Worm (Caenorhabditis elegans) whole organism, dauer: ENCODE results near the gene F32D8.2.

Source experiments
- unc-62 ChIP-seq: sonication (generic microtip); optimal IDR thresholded peaks from 2 replicates; lab custom pipeline; 2017; ENCODE audit warnings: missing biosample characterization, missing genetic modification reagents, missing genetic modification characterization

The F32D8.2 gene

DNA sequence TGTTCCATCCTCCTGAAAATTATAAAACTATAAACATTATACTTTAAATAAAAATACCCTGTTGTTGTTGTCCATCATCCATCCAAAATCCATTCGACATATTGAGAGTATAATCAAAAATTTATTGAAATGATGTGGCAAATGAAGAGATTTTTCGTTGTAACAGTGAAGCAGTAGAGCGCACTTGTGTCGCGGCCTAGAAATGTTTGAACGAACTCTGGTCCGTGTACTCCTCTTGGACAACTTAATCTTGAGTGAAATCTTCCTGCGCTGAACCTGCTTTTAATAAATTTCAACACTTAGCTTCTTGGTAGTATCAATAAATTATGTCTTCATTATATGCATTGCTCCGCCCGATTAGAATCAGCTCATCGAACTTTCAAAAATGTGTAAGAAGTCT lies 11.0 kb downstream of the F32D8.2 start, which contains the start of the genes F32D8.14 and F32D8.5:
TSS of gene F32D8.14 (minus strand) at position 188 of the 400 bp plus-strand sequence.
TSS of gene F32D8.5 (plus strand) at position 200 of the 400 bp plus-strand sequence.
- TF ChIP-seq unc-62 (GFP tag; lab: Kevin White, UChicago): no peak

DNA sequence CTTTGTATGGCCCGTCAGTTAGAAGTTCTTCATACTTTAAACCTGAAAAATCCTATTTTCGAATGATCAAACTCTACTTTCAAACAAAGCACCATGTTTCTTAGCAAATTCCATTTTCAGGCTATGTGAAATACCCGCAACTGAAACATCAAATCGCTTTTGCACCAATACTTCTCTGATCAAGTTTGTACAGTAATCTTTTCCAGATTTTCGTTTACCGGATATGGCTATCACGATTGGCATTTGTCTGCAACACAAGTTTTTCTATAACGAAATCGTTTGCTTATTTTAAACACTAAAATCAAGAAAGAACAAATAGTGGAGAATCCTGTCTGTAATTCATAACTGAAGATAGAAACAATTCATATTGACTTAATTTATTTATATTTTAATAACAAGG lies 12.7 kb downstream of the F32D8.2 start, which contains the start of gene F32D8.13:
TSS of gene F32D8.13 (minus strand) at position 249 of the 400 bp plus-strand sequence.
- no peak for TF ChIP-seq unc-62 (GFP tag; lab: Kevin White, UChicago)

DNA sequence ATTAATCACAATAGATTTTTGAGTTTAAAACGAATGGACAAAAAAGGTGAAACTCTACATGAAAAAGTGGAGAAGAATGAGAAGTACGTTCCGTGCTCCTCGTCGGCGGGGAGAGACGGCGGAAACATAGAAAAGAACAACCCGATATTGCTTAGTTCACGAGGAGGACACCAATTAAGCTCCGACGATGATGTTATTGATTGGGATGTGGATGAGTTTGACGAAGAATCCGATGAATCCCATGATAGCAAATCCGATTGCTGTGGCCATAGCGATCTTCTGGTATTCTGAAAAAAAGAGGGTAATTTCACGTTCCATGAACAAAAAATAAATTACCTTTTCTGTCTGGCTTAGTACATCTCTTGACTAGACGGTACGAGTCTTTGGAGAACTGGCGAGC lies 13.1 kb downstream of the F32D8.2 start:
- TF ChIP-seq unc-62 (GFP tag; lab: Kevin White, UChicago): no peak

DNA sequence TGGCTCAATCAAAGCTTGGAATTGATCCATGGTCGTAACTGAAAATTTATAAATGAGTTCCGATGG lies 13.4 kb downstream of the F32D8.2 start, which contains the start of gene sec-61.G:
TSS of gene sec-61.G (minus strand) at position 38 of the 66 bp plus-strand sequence.
- TF ChIP-seq unc-62 (GFP tag; lab: Kevin White, UChicago): no peak

DNA sequence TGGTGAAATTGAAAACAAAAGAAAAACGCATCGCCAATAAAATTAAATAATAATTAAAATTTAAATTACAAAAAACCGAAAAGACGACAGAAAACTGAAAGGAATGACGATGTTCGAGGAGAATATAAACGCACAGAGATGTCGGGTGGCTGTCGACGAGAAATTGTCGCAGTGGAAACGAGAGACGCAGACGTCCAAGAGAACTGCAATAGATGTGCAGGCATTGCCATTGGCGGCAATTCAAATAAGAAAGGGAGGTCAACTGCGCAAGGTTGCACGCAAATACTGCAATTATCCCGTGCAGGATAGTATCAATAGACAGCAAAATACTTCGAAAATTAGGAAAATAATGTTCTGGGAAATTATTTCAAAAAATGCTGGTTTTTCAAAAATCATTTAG lies 13.6 kb downstream of the F32D8.2 start:
- no peak for TF ChIP-seq unc-62 (GFP tag; lab: Kevin White, UChicago)

DNA sequence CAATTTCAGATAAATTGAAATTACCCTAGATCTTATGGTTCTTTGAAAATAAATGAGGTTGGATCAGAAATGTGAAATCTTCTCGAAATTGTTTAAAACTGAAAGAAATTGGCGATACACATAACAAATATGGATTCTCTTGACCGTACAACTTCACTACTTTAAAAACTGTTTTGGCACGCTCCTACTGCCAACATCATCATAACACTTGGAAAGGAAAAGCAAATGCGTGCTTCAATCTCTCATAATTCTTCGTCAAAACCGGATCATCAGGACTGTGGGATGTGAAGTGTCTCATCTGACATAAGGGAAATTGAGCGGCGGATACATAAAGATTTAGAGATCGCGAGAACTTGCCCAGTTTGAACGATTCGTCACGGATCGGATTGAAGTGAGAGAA lies 14.5 kb downstream of the F32D8.2 start, which contains the start of gene F32D8.7:
TSS of gene F32D8.7 (plus strand) at position 329 of the 400 bp plus-strand sequence.
- TF ChIP-seq unc-62 (GFP tag; lab: Kevin White, UChicago): no peak

- no peak for TF ChIP-seq unc-62 (GFP tag; lab: Kevin White, UChicago)
These were observed 15.1 kb downstream of the F32D8.2 start for ce11 chrV:10898629-10899028.

- TF ChIP-seq unc-62 (GFP tag; lab: Kevin White, UChicago): no peak
These were observed 17.5 kb downstream of the F32D8.2 start, which contains the start of gene spp-16 for ce11 chrV:10901125-10901524. spp-16 (minus strand) TSS chrV:10901303.

DNA sequence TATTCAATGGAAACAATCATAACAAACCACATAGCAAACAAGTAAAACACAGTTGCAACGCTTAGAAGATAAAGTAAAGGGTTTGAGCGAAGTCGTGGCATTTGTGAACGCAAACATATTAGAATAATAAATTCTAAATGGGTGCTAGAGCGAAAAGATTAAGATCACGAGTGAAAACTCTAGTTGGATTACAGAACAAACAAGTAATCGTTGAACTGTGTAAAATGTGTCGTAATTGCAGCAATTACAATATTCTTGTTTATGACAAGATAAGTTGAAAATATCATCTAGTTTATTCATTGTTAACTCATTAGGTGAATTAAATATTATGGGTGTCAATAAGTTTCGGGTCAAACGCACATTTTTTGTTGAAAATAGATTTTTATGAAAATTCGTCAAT lies 19.1 kb downstream of the F32D8.2 start, which contains the start of gene F32D8.8:
TSS of gene F32D8.8 (minus strand) at position 101 of the 400 bp plus-strand sequence.
- TF ChIP-seq unc-62 (GFP tag; lab: Kevin White, UChicago): no peak

ce11 chrV:10903748-10904147 lies 20.2 kb downstream of the F32D8.2 start, which contains the start of gene F32D8.15:
F32D8.15 (plus strand) TSS chrV:10904048.
- TF ChIP-seq unc-62 (GFP tag; lab: Kevin White, UChicago): no peak

DNA sequence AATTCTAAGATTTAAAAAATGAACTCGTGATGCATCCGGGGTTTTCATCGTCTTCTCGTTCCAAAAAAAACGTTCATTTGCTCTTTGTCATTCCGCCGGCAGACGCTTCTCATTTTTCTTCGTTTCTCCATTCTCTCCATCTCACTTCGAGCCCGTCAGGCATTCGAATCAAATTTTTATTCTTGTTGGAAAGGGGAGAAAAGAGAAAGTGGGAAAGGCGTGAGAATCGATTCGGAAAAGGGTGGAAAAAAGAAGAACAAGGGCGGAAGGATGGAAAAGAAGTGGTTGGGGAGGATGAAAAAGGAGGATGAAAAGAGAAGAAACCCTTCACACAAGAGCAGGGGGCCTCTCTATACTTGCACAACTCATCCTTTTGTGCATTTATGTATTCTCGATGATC lies 21.2 kb downstream of the F32D8.2 start:
- no peak for TF ChIP-seq unc-62 (GFP tag; lab: Kevin White, UChicago)

DNA sequence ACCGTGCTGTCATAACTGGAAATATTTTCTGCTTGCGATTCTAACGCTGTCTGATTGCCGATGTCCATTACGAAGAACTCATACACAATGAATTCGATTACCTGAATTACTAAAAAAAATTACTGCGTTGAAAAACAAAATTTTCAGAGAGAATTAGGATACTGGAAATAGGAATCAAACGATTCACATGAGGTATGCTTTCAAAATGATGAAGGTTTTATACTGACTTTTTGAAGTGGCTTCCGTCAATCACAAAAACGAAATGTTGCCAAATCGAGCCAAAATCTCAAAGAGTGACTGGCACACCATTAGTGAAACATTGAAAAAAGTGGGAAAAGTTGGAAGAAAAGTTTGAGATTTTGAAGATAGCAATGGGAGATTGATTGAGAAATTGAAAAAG lies 25.5 kb downstream of the F32D8.2 start, which contains the start of gene zzz-1:
TSS of gene zzz-1 (minus strand) at position 101 of the 400 bp plus-strand sequence.
- no peak for TF ChIP-seq unc-62 (GFP tag; lab: Kevin White, UChicago)

ce11 chrV:10909959-10910358 lies 26.4 kb downstream of the F32D8.2 start:
- TF ChIP-seq unc-62 (GFP tag; lab: Kevin White, UChicago): no peak

ce11 chrV:10915922-10916321 lies 32.3 kb downstream of the F32D8.2 start:
- TF ChIP-seq unc-62 (GFP tag; lab: Kevin White, UChicago): no peak

- TF ChIP-seq unc-62 (GFP tag; lab: Kevin White, UChicago): no peak
These were observed 34.8 kb downstream of the F32D8.2 start, which contains the start of gene F58B4.2 for ce11 chrV:10918373-10918772. F58B4.2 (minus strand) TSS chrV:10918473.

DNA sequence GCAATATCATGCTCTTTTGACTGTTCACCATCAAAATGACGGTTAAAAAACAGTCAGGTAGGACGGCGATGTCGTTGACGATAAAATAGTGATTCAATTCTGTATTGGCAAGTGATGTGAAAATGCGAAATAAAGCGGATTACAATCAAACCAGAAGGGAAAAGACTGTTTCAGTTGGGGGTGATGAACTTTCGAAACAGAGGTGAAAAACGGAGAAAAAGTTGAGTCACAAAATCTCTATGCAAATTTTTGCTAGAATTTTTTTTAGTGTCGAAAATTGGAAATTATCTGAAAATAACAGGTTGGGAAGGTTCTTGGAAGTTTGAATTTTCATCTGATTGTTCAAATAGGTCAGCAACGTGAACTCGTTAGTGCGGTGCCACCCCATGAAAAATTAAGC lies 38.2 kb downstream of the F32D8.2 start, which contains the start of gene nas-31:
TSS of gene nas-31 (minus strand) at position 101 of the 400 bp plus-strand sequence.
- TF ChIP-seq unc-62 (GFP tag; lab: Kevin White, UChicago): no peak

- TF ChIP-seq unc-62 (GFP tag; lab: Kevin White, UChicago): no peak
These were observed 39.7 kb downstream of the F32D8.2 start, which contains the start of gene F58B4.7 for ce11 chrV:10923229-10923628. F58B4.7 (minus strand) TSS chrV:10923329.

DNA sequence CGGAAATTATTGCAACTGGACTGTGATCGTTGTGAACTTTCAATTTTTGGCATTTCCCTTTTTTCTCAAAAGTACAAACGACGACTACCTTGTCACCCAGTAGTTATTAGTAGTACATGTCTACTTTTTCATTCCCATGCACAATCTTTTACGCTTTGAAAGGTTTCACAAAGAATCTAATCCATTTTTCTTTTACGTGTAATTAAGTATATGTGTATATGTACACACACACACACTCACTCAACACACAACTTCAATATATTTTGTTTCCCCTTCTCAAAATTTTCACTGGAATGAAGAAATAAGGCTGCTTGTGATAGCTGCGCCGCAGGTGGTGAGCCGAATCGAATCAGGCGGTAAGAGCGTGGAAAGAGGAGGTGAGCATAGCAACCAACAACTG lies 41.2 kb downstream of the F32D8.2 start, which contains the start of gene F58B4.6:
TSS of gene F58B4.6 (plus strand) at position 301 of the 400 bp plus-strand sequence.
- TF ChIP-seq unc-62 (GFP tag; lab: Kevin White, UChicago): no peak
